Fruit fly (Drosophila melanogaster) whole organism, embryonic: Measurements from ENCODE around the gene dhd.
A peak's percentile ranks its signal among the peaks of the same experiment; 100 is the strongest.

Experiments used
- Aef1 ChIP-seq: fragments of 200-800 bp; sonication (Bioruptor generic); IDR thresholded peaks from 3 replicates; pipeline ENCODE4 v1.3.6; 2022; ENCODE audit warnings: missing biosample characterization, missing genetic modification characterization
- Atf3 ChIP-seq: fragments of 200-800 bp; sonication (Bioruptor generic); optimal IDR thresholded peaks from 3 replicates; lab custom pipeline; 2016; ENCODE audit warnings: missing biosample characterization, missing genetic modification characterization
- Atf6 ChIP-seq: fragments of 200-800 bp; sonication (Bioruptor generic); IDR thresholded peaks from 2 replicates; pipeline ENCODE4 v1.3.6; 2022; ENCODE audit warnings: missing biosample characterization, missing genetic modification characterization
- B-H2 ChIP-seq: fragments of 200-800 bp; sonication (Bioruptor generic); optimal IDR thresholded peaks from 2 replicates; lab custom pipeline; 2018; ENCODE audit warnings: missing biosample characterization, mild to moderate bottlenecking, missing genetic modification characterization
- C15 ChIP-seq: fragments of 200-800 bp; sonication (Bioruptor generic); IDR thresholded peaks from 3 replicates; pipeline ENCODE4 v1.3.6; 2022; ENCODE audit warnings: missing biosample characterization, missing genetic modification characterization
- CG10209 ChIP-seq: fragments of 200-800 bp; sonication (Bioruptor generic); optimal IDR thresholded peaks from 3 replicates; lab custom pipeline; 2017; ENCODE audit warnings: missing biosample characterization, mild to moderate bottlenecking, missing genetic modification characterization, missing genetic modification reagents
- CG10267 ChIP-seq: fragments of 200-800 bp; sonication (Bioruptor generic); optimal IDR thresholded peaks from 2 replicates; lab custom pipeline; 2018; ENCODE audit warnings: missing biosample characterization, mild to moderate bottlenecking, missing genetic modification characterization, moderate library complexity
- CG10274 ChIP-seq: fragments of 200-800 bp; sonication (Bioruptor generic); optimal IDR thresholded peaks from 3 replicates; lab custom pipeline; 2017; ENCODE audit warnings: missing biosample characterization, mild to moderate bottlenecking, missing genetic modification characterization
- CG10543 ChIP-seq: fragments of 200-800 bp; sonication (Bioruptor generic); optimal IDR thresholded peaks from 3 replicates; lab custom pipeline; 2017; ENCODE audit warnings: missing biosample characterization, mild to moderate bottlenecking, missing genetic modification characterization, moderate library complexity
- CG11093 ChIP-seq: fragments of 200-800 bp; sonication (Bioruptor generic); IDR thresholded peaks from 3 replicates; pipeline ENCODE4 v1.3.6; 2022; ENCODE audit warnings: missing biosample characterization, missing genetic modification characterization
- CG12659 ChIP-seq: fragments of 200-800 bp; sonication (Bioruptor generic); optimal IDR thresholded peaks from 3 replicates; lab custom pipeline; 2017; ENCODE audit warnings: mild to moderate bottlenecking, missing biosample characterization, missing genetic modification reagents, missing genetic modification characterization
- CG13287 ChIP-seq: fragments of 200-800 bp; sonication (Bioruptor generic); IDR thresholded peaks from 2 replicates; pipeline ENCODE4 v1.3.6; 2022; ENCODE audit warnings: missing biosample characterization, missing genetic modification characterization; ENCODE audit not compliant: partially characterized antibody
- CG14667 ChIP-seq: fragments of 200-800 bp; sonication (Bioruptor generic); IDR thresholded peaks from 2 replicates; pipeline ENCODE4 v1.3.6; 2022; ENCODE audit warnings: missing biosample characterization, missing genetic modification characterization
- CG14710 ChIP-seq: fragments of 200-800 bp; sonication (Bioruptor generic); optimal IDR thresholded peaks from 3 replicates; lab custom pipeline; 2019; ENCODE audit warnings: missing biosample characterization, mild to moderate bottlenecking, missing genetic modification characterization, moderate library complexity
- CG1647 ChIP-seq: fragments of 200-800 bp; sonication (Bioruptor generic); optimal IDR thresholded peaks from 3 replicates; lab custom pipeline; 2016; ENCODE audit warnings: missing biosample characterization, missing genetic modification characterization
- CG17328 ChIP-seq: fragments of 200-800 bp; sonication (Bioruptor generic); IDR thresholded peaks from 2 replicates; pipeline ENCODE4 v1.3.6; 2022; ENCODE audit warnings: missing biosample characterization, missing genetic modification characterization
- CG17361 ChIP-seq: fragments of 200-800 bp; sonication (Bioruptor generic); IDR thresholded peaks from 3 replicates; pipeline ENCODE4 v1.3.6; 2022; ENCODE audit warnings: missing biosample characterization, missing genetic modification characterization
- CG17802 ChIP-seq: fragments of 200-800 bp; sonication (Bioruptor generic); optimal IDR thresholded peaks from 2 replicates; lab custom pipeline; 2018; ENCODE audit warnings: missing biosample characterization, mild to moderate bottlenecking, missing genetic modification characterization, moderate library complexity
- CG17912 ChIP-seq: fragments of 200-800 bp; sonication (Bioruptor generic); optimal IDR thresholded peaks from 2 replicates; lab custom pipeline; 2018; ENCODE audit warnings: missing biosample characterization, mild to moderate bottlenecking, missing genetic modification characterization
- CG1832 ChIP-seq: fragments of 200-800 bp; sonication (Bioruptor generic); optimal IDR thresholded peaks from 2 replicates; lab custom pipeline; 2017; ENCODE audit warnings: missing biosample characterization, mild to moderate bottlenecking, missing genetic modification characterization, inconsistent platforms
- CG2129 ChIP-seq: fragments of 200-800 bp; sonication (Bioruptor generic); IDR thresholded peaks from 2 replicates; pipeline ENCODE4 v1.3.6; 2022; ENCODE audit warnings: missing biosample characterization, missing genetic modification characterization; ENCODE audit not compliant: partially characterized antibody
- CG31441 ChIP-seq: fragments of 200-800 bp; sonication (Bioruptor generic); IDR thresholded peaks from 2 replicates; pipeline ENCODE4 v1.3.6; 2022; ENCODE audit warnings: missing biosample characterization, missing genetic modification characterization
- CG32772 ChIP-seq: fragments of 200-800 bp; sonication (Bioruptor generic); IDR thresholded peaks from 2 replicates; pipeline ENCODE4 v1.3.6; 2022; ENCODE audit warnings: missing biosample characterization, missing genetic modification characterization
- CG3407 ChIP-seq: fragments of 200-800 bp; sonication (Bioruptor generic); optimal IDR thresholded peaks from 2 replicates; lab custom pipeline; 2018; ENCODE audit warnings: missing biosample characterization, mild to moderate bottlenecking, missing genetic modification characterization
- CG4730 ChIP-seq: fragments of 200-800 bp; sonication (Bioruptor generic); IDR thresholded peaks from 2 replicates; pipeline ENCODE4 v1.3.6; 2022; ENCODE audit warnings: missing biosample characterization, missing genetic modification characterization
- CG6813 ChIP-seq: fragments of 200-800 bp; sonication (Bioruptor generic); optimal IDR thresholded peaks from 2 replicates; lab custom pipeline; 2017; ENCODE audit warnings: missing biosample characterization, missing genetic modification characterization, mild to moderate bottlenecking, moderate library complexity, missing genetic modification reagents
- CG7357 ChIP-seq: fragments of 200-800 bp; sonication (Bioruptor generic); IDR thresholded peaks from 3 replicates; pipeline ENCODE4 v1.3.6; 2022; ENCODE audit warnings: missing biosample characterization, missing genetic modification characterization
- CG8388 ChIP-seq: fragments of 200-800 bp; sonication (Bioruptor generic); optimal IDR thresholded peaks from 2 replicates; lab custom pipeline; 2019; ENCODE audit warnings: missing biosample characterization, mild to moderate bottlenecking, missing genetic modification characterization, moderate library complexity
- CG9727 ChIP-seq: fragments of 200-800 bp; sonication (Bioruptor generic); optimal IDR thresholded peaks from 3 replicates; lab custom pipeline; 2017; ENCODE audit warnings: missing biosample characterization, mild to moderate bottlenecking, missing genetic modification characterization
- CG9797 ChIP-seq: fragments of 200-800 bp; sonication (Bioruptor generic); optimal IDR thresholded peaks from 3 replicates; lab custom pipeline; 2018; ENCODE audit warnings: missing biosample characterization, mild to moderate bottlenecking, missing genetic modification characterization
- CTCF ChIP-seq: fragments of 200-800 bp; sonication (Bioruptor generic); optimal IDR thresholded peaks from 2 replicates; lab custom pipeline; 2017; ENCODE audit warnings: missing biosample characterization, mild to moderate bottlenecking, missing genetic modification characterization, moderate library complexity
- D19A ChIP-seq: fragments of 200-800 bp; optimal IDR thresholded peaks from 3 replicates; lab custom pipeline; 2019; ENCODE audit warnings: missing biosample characterization, mild to moderate bottlenecking, missing genetic modification characterization, moderate library complexity
- H2.0 ChIP-seq: fragments of 200-800 bp; sonication (Bioruptor generic); IDR thresholded peaks from 2 replicates; pipeline ENCODE4 v1.3.6; 2022; ENCODE audit warnings: missing biosample characterization, missing genetic modification characterization
- HLH3B ChIP-seq: fragments of 200-800 bp; sonication (Bioruptor generic); IDR thresholded peaks from 2 replicates; pipeline ENCODE4 v1.3.6; 2022; ENCODE audit warnings: missing biosample characterization, missing genetic modification characterization
- Hmx ChIP-seq: fragments of 200-800 bp; sonication (Bioruptor generic); optimal IDR thresholded peaks from 2 replicates; lab custom pipeline; 2016; ENCODE audit warnings: missing biosample characterization, missing genetic modification characterization
- Ravus ChIP-seq: fragments of 200-800 bp; sonication (Bioruptor generic); IDR thresholded peaks from 2 replicates; pipeline ENCODE4 v1.3.6; 2022; ENCODE audit warnings: missing biosample characterization, missing genetic modification characterization
- bbx ChIP-seq: fragments of 200-800 bp; sonication (Bioruptor generic); IDR thresholded peaks from 2 replicates; pipeline ENCODE4 v1.3.6; 2022; ENCODE audit warnings: missing biosample characterization, missing genetic modification characterization; ENCODE audit not compliant: partially characterized antibody
- danr ChIP-seq: fragments of 200-800 bp; sonication (Bioruptor generic); IDR thresholded peaks from 2 replicates; pipeline ENCODE4 v1.3.6; 2022; ENCODE audit warnings: missing biosample characterization, missing genetic modification characterization
- en ChIP-seq: fragments of 200-800 bp; sonication (Bioruptor generic); optimal IDR thresholded peaks from 2 replicates; lab custom pipeline; 2016; ENCODE audit warnings: missing biosample characterization, missing genetic modification characterization
- hbn ChIP-seq: fragments of 200-800 bp; sonication (Bioruptor generic); IDR thresholded peaks from 2 replicates; pipeline ENCODE4 v1.3.6; 2022; ENCODE audit warnings: missing biosample characterization, missing genetic modification characterization; ENCODE audit not compliant: partially characterized antibody
- ken ChIP-seq: fragments of 200-800 bp; sonication (Bioruptor generic); IDR thresholded peaks from 3 replicates; pipeline ENCODE4 v1.3.6; 2022; ENCODE audit warnings: missing biosample characterization, missing genetic modification characterization
- repo ChIP-seq: fragments of 200-800 bp; sonication (Bioruptor generic); optimal IDR thresholded peaks from 2 replicates; lab custom pipeline; 2016; ENCODE audit warnings: missing biosample characterization, missing genetic modification characterization
- run ChIP-seq: fragments of 200-800 bp; sonication (Bioruptor generic); optimal IDR thresholded peaks from 3 replicates; lab custom pipeline; 2018; ENCODE audit warnings: missing biosample characterization, mild to moderate bottlenecking, missing genetic modification characterization
- sens-2 ChIP-seq: fragments of 200-800 bp; sonication (Bioruptor generic); IDR thresholded peaks from 2 replicates; pipeline ENCODE4 v1.3.6; 2022; ENCODE audit warnings: missing biosample characterization, missing genetic modification characterization
- sna ChIP-seq: fragments of 200-800 bp; sonication (Bioruptor generic); IDR thresholded peaks from 2 replicates; pipeline ENCODE4 v1.3.6; 2022; ENCODE audit warnings: missing biosample characterization, missing genetic modification characterization; ENCODE audit not compliant: partially characterized antibody
- so ChIP-seq: fragments of 200-800 bp; sonication (Bioruptor generic); IDR thresholded peaks from 3 replicates; pipeline ENCODE4 v1.3.6; 2022; ENCODE audit warnings: missing biosample characterization, missing genetic modification characterization
- sr ChIP-seq: fragments of 200-800 bp; sonication (Bioruptor generic); IDR thresholded peaks from 3 replicates; pipeline ENCODE4 v1.3.6; 2022; ENCODE audit warnings: missing biosample characterization, missing genetic modification characterization
- sug ChIP-seq: fragments of 200-800 bp; optimal IDR thresholded peaks from 2 replicates; lab custom pipeline; 2019; ENCODE audit warnings: missing biosample characterization, mild to moderate bottlenecking, missing genetic modification characterization, moderate library complexity
- trh ChIP-seq: fragments of 200-800 bp; sonication (Bioruptor generic); optimal IDR thresholded peaks from 2 replicates; lab custom pipeline; 2016; ENCODE audit warnings: missing biosample characterization, missing genetic modification characterization
- yki ChIP-seq: fragments of >200 bp; optimal IDR thresholded peaks from 3 replicates; lab custom pipeline; 2018
- zfh1 ChIP-seq: fragments of 200-800 bp; sonication (Bioruptor generic); IDR thresholded peaks from 3 replicates; pipeline ENCODE4 v1.3.6; 2022; ENCODE audit warnings: missing biosample characterization, missing genetic modification characterization

Gene dhd

dm6 chrX:5329266-5329898, 17.4 kb downstream of the dhd start, which contains the start of the genes CG3309 and XRCC1 (continued):
- TF ChIP-seq CG17912 (GFP tag; lab: Kevin White, UChicago), result no peak
- no peak for TF ChIP-seq trh (GFP tag; lab: Kevin White, UChicago)
- TF ChIP-seq CG1832, result no peak
- peak; percentile 33 for TF ChIP-seq CG8388 (GFP tag; lab: Kevin White, UChicago)
- no peak for TF ChIP-seq sr (GFP tag; lab: Robert Waterston, UW)
- TF ChIP-seq B-H2 (GFP tag; lab: Kevin White, UChicago), result no peak
- TF ChIP-seq Atf3, result no peak
- peak; percentile 94 for TF ChIP-seq CG31441 (GFP tag; lab: Robert Waterston, UW)
- 0 out of 2 replicates have a peak, but pooled peaks have one; percentile 28 for TF ChIP-seq CG32772 (GFP tag; lab: Robert Waterston, UW)
- peak; percentile 87 for TF ChIP-seq sna
- no peak for TF ChIP-seq repo (GFP tag; lab: Kevin White, UChicago)
- TF ChIP-seq CTCF, result no peak
- no peak for TF ChIP-seq Hmx
- TF ChIP-seq CG12659, result peak; percentile 60
- peak; percentile 50; the same call in 1 of the 2 replicates for TF ChIP-seq CG17328
- peak; percentile 76 for TF ChIP-seq bbx (GFP tag; lab: Robert Waterston, UW)
- TF ChIP-seq CG17361 (GFP tag; lab: Robert Waterston, UW), result peak; percentile 67
- TF ChIP-seq sug (tag; lab: Kevin White, UChicago), result peak; percentile 47
- peak; percentile 78 for TF ChIP-seq CG2129
- peak; percentile 7 for TF ChIP-seq CG3407 (GFP tag; lab: Kevin White, UChicago)
- no peak for TF ChIP-seq yki (lab: Kevin White, UChicago)
- peak; percentile 46 for TF ChIP-seq CG10209 (GFP tag; lab: Kevin White, UChicago)
- peak; percentile 66; the same call in 2 of the 3 replicates for TF ChIP-seq Aef1 (GFP tag; lab: Robert Waterston, UW)
- TF ChIP-seq en (GFP tag; lab: Kevin White, UChicago), result no peak
- peak; percentile 0 for TF ChIP-seq CG6813 (GFP tag; lab: Kevin White, UChicago)
- TF ChIP-seq zfh1 (GFP tag; lab: Robert Waterston, UW), result peak; percentile 45; the same call in 1 of the 3 replicates
- TF ChIP-seq hbn (GFP tag; lab: Robert Waterston, UW), result peak; percentile 78
- no peak for TF ChIP-seq sens-2 (GFP tag; lab: Robert Waterston, UW)
- no peak for TF ChIP-seq CG9797
- TF ChIP-seq CG7357 (GFP tag; lab: Robert Waterston, UW), result peak; percentile 33; the same call in 1 of the 3 replicates
- 0 out of 2 replicates have a peak, but pooled peaks have one; percentile 25 for TF ChIP-seq CG4730 (GFP tag; lab: Robert Waterston, UW)
- no peak for TF ChIP-seq CG11093 (GFP tag; lab: Robert Waterston, UW)
- TF ChIP-seq H2.0 (GFP tag; lab: Robert Waterston, UW), result peak; percentile 59
- peak; percentile 50; the same call in 1 of the 2 replicates for TF ChIP-seq Atf6
- TF ChIP-seq HLH3B (GFP tag; lab: Robert Waterston, UW), result peak; percentile 28; the same call in 1 of the 2 replicates
- TF ChIP-seq C15 (GFP tag; lab: Robert Waterston, UW), result peak; percentile 28; the same call in 1 of the 3 replicates
- peak; percentile 33 for TF ChIP-seq CG10543 (GFP tag; lab: Kevin White, UChicago)
- TF ChIP-seq CG10274 (GFP tag; lab: Kevin White, UChicago), result no peak
- no peak for TF ChIP-seq so (GFP tag; lab: Robert Waterston, UW)
- no peak for TF ChIP-seq CG1647 (GFP tag; lab: Kevin White, UChicago)
- TF ChIP-seq CG14710, result peak; percentile 65
- 0 out of 2 replicates have a peak, but pooled peaks have one; percentile 13 for TF ChIP-seq CG14667
- TF ChIP-seq run (tag; lab: Kevin White, UChicago), result no peak
- TF ChIP-seq ken, result peak; percentile 61; the same call in 2 of the 3 replicates
- no peak for TF ChIP-seq CG17802 (tag; lab: Kevin White, UChicago)
- peak; percentile 86 for TF ChIP-seq CG13287 (GFP tag; lab: Robert Waterston, UW)
- no peak for TF ChIP-seq D19A (tag; lab: Kevin White, UChicago)
- TF ChIP-seq CG10267, result peak; percentile 89
- peak; percentile 61 for TF ChIP-seq CG9727 (GFP tag; lab: Kevin White, UChicago)
- TF ChIP-seq Ravus (GFP tag; lab: Robert Waterston, UW), result no peak
- TF ChIP-seq danr, result no peak
